Worm (Caenorhabditis elegans) whole organism, L4 larva: ENCODE measurements around the gene C15H7.3.
A peak's percentile ranks its signal among the peaks of the same experiment; 100 is the strongest.

Experiments
- F26F4.8 ChIP-seq: fragments of 200-800 bp; sonication (Bioruptor generic); conservative IDR thresholded peaks from 2 replicates; pipeline ENCODE4 v1.3.6; 2022; ENCODE audit warnings: missing genetic modification characterization, missing compliant biosample characterization
- Y105C5A.15 ChIP-seq: fragments of 200-800 bp; sonication (Bioruptor generic); IDR thresholded peaks from 2 replicates; pipeline ENCODE4 v1.3.6; 2022; ENCODE audit warnings: missing genetic modification characterization, missing compliant biosample characterization
- Y5F2A.4 ChIP-seq: fragments of 200-800 bp; sonication (Bioruptor generic); optimal IDR thresholded peaks from 2 replicates; lab custom pipeline; 2018; ENCODE audit warnings: mild to moderate bottlenecking, missing genetic modification characterization, missing compliant biosample characterization
- aha-1 ChIP-seq: fragments of 150-350 bp; peaks from one replicate; lab custom pipeline; 2014; ENCODE audit warnings: missing biosample characterization, missing genetic modification characterization
- arid-1 ChIP-seq: fragments of 200-800 bp; sonication (Bioruptor generic); conservative IDR thresholded peaks from 2 replicates; pipeline ENCODE4 v1.3.6; 2022; ENCODE audit warnings: missing genetic modification reagents, missing genetic modification characterization, missing compliant biosample characterization
- ceh-44 ChIP-seq: fragments of 200-800 bp; sonication (Bioruptor generic); IDR thresholded peaks from 2 replicates; pipeline ENCODE4 v1.3.6; 2022; ENCODE audit warnings: missing genetic modification reagents, missing genetic modification characterization, missing compliant biosample characterization
- ceh-62 ChIP-seq: sonication (generic microtip); optimal IDR thresholded peaks from 2 replicates; lab custom pipeline; 2017; ENCODE audit warnings: missing biosample characterization, missing genetic modification characterization
- cey-2 ChIP-seq: sonication (generic microtip); optimal IDR thresholded peaks from 3 replicates; lab custom pipeline; 2017; ENCODE audit warnings: missing genetic modification characterization, mild to moderate bottlenecking, missing compliant biosample characterization, antibody characterized with exemption, borderline replicate concordance; ENCODE audit not compliant: insufficient read depth
- ctbp-1 ChIP-seq: fragments of 200-800 bp; sonication (Bioruptor generic); IDR thresholded peaks from 2 replicates; pipeline ENCODE4 v1.3.6; 2022; ENCODE audit warnings: missing genetic modification reagents, missing genetic modification characterization, missing compliant biosample characterization
- daf-16 ChIP-seq, 3 experiments: sonication (generic microtip); optimal IDR thresholded peaks; 2 replicates each; lab custom pipeline; 2016 to 2017; ENCODE audit warnings: missing genetic modification characterization in 3 of 3, missing genetic modification reagents in 3 of 3, mild to moderate bottlenecking in 2 of 3, missing compliant biosample characterization in 2 of 3, missing biosample characterization in 1 of 3, moderate library complexity in 1 of 3
- daf-8 ChIP-seq: fragments of 200-800 bp; sonication (Bioruptor generic); IDR thresholded peaks from 2 replicates; pipeline ENCODE4 v1.3.6; 2022; ENCODE audit warnings: missing genetic modification characterization, missing compliant biosample characterization
- dmd-6 ChIP-seq: fragments of 200-800 bp; sonication (Bioruptor generic); IDR thresholded peaks from 2 replicates; pipeline ENCODE4 v1.3.6; 2022; ENCODE audit warnings: missing genetic modification reagents, missing genetic modification characterization, missing compliant biosample characterization
- dmd-9 ChIP-seq: fragments of 200-800 bp; sonication (Bioruptor generic); IDR thresholded peaks from 2 replicates; pipeline ENCODE4 v1.3.6; 2022; ENCODE audit warnings: missing genetic modification reagents, missing genetic modification characterization, missing compliant biosample characterization
- egl-27 ChIP-seq: sonication (generic microtip); optimal IDR thresholded peaks from 3 replicates; lab custom pipeline; 2017; ENCODE audit warnings: missing biosample characterization, missing genetic modification reagents, missing genetic modification characterization
- hmg-1.1 ChIP-seq: fragments of 200-800 bp; sonication (Bioruptor generic); IDR thresholded peaks from 2 replicates; pipeline ENCODE4 v1.3.6; 2022; ENCODE audit warnings: missing genetic modification reagents, missing genetic modification characterization, missing compliant biosample characterization
- lin-29 ChIP-seq: fragments of 200-800 bp; sonication (Bioruptor generic); IDR thresholded peaks from 2 replicates; pipeline ENCODE4 v1.3.6; 2022; ENCODE audit warnings: missing genetic modification reagents, missing genetic modification characterization, missing compliant biosample characterization
- lin-38 ChIP-seq: fragments of 200-800 bp; sonication (Bioruptor generic); IDR thresholded peaks from 2 replicates; pipeline ENCODE4 v1.3.6; 2022; ENCODE audit warnings: missing genetic modification reagents, missing genetic modification characterization, missing compliant biosample characterization
- madf-9 ChIP-seq: fragments of 200-800 bp; sonication (Bioruptor generic); conservative IDR thresholded peaks from 2 replicates; pipeline ENCODE4 v1.3.6; 2022; ENCODE audit warnings: missing genetic modification reagents, missing genetic modification characterization, missing compliant biosample characterization
- mdt-29 ChIP-seq: fragments of 200-800 bp; sonication (Bioruptor generic); IDR thresholded peaks from 2 replicates; pipeline ENCODE4 v1.3.6; 2022; ENCODE audit warnings: missing genetic modification reagents, missing genetic modification characterization, missing compliant biosample characterization
- mes-2 ChIP-seq: sonication (generic microtip); optimal IDR thresholded peaks from 2 replicates; lab custom pipeline; 2016; ENCODE audit warnings: missing genotype, mild to moderate bottlenecking, missing genetic modification characterization, missing compliant biosample characterization; ENCODE audit not compliant: poor library complexity, severe bottlenecking
- mxl-2 ChIP-seq: fragments of 200-800 bp; sonication (Bioruptor generic); conservative IDR thresholded peaks from 2 replicates; pipeline ENCODE4 v1.3.6; 2022; ENCODE audit warnings: missing genetic modification reagents, missing genetic modification characterization, missing compliant biosample characterization
- mxl-3 ChIP-seq: fragments of 200-800 bp; sonication (Bioruptor generic); optimal IDR thresholded peaks from 2 replicates; lab custom pipeline; 2018; ENCODE audit warnings: mild to moderate bottlenecking, missing genetic modification characterization, missing compliant biosample characterization
- nhr-10 ChIP-seq: fragments of 150-350 bp; optimal IDR thresholded peaks from 2 replicates; lab custom pipeline; 2014; ENCODE audit warnings: missing biosample characterization, missing genetic modification characterization
- nhr-102 ChIP-seq: sonication (generic microtip); optimal IDR thresholded peaks from 2 replicates; lab custom pipeline; 2016; ENCODE audit warnings: mild to moderate bottlenecking, missing genetic modification characterization, moderate library complexity, missing compliant biosample characterization
- nhr-25 ChIP-seq: sonication (generic microtip); optimal IDR thresholded peaks from 2 replicates; lab custom pipeline; 2017; ENCODE audit warnings: missing genetic modification characterization, mild to moderate bottlenecking, missing compliant biosample characterization, antibody characterized with exemption, moderate library complexity, borderline replicate concordance; ENCODE audit not compliant: insufficient read depth
- nhr-28 ChIP-seq: fragments of 150-350 bp; optimal IDR thresholded peaks from 2 replicates; lab custom pipeline; 2014; ENCODE audit warnings: missing biosample characterization, missing genetic modification characterization
- nhr-48 ChIP-seq: sonication (generic microtip); optimal IDR thresholded peaks from 2 replicates; lab custom pipeline; 2016; ENCODE audit warnings: mild to moderate bottlenecking, missing genetic modification characterization, missing compliant biosample characterization
- pha-4 ChIP-seq, 2 experiments: fragments of 150-350 bp in 1 of 2; fragments of 200-800 bp in 1 of 2; sonication (Bioruptor generic) in 1 of 2; IDR thresholded peaks in 1 of 2; optimal IDR thresholded peaks in 1 of 2; 2 replicates each; pipeline versions ENCODE4 v1.3.6 to Lab custom; 2014 to 2022; ENCODE audit warnings: missing genetic modification characterization in 2 of 2, missing genetic modification reagents in 2 of 2, missing biosample characterization in 1 of 2, missing compliant biosample characterization in 1 of 2
- pqm-1 ChIP-seq: sonication (generic microtip); optimal IDR thresholded peaks from 2 replicates; lab custom pipeline; 2017; ENCODE audit warnings: missing biosample characterization, missing genetic modification characterization
- set-16 ChIP-seq: fragments of 200-800 bp; sonication (Bioruptor generic); IDR thresholded peaks from 2 replicates; pipeline ENCODE4 v1.3.6; 2022; ENCODE audit warnings: missing genetic modification reagents, missing genetic modification characterization, missing compliant biosample characterization
- snpc-1.2 ChIP-seq: fragments of 200-800 bp; sonication (Bioruptor generic); IDR thresholded peaks from 2 replicates; pipeline ENCODE4 v1.3.6; 2022; ENCODE audit warnings: missing genetic modification reagents, missing genetic modification characterization, missing compliant biosample characterization
- spr-1 ChIP-seq: sonication (generic microtip); optimal IDR thresholded peaks from 2 replicates; lab custom pipeline; 2016; ENCODE audit warnings: mild to moderate bottlenecking, missing genetic modification characterization, missing compliant biosample characterization
- unc-130 ChIP-seq: sonication (generic microtip); optimal IDR thresholded peaks from 2 replicates; lab custom pipeline; 2016; ENCODE audit warnings: missing genetic modification reagents, missing genetic modification characterization, missing compliant biosample characterization
- unc-39 ChIP-seq: sonication (generic microtip); optimal IDR thresholded peaks from 2 replicates; lab custom pipeline; 2017; ENCODE audit warnings: missing biosample characterization, missing genetic modification characterization
- unc-62 ChIP-seq, 3 experiments: fragments of 150-350 bp in 1 of 3; sonication (generic microtip); optimal IDR thresholded peaks in 2 of 3; peaks in 1 of 3; 1 replicate in 1 of 3; 2 replicates in 2 of 3; lab custom pipeline; 2014 to 2017; ENCODE audit warnings: missing biosample characterization in 3 of 3, missing genetic modification characterization in 3 of 3, missing genetic modification reagents in 3 of 3, missing genotype in 1 of 3
- zfp-3 ChIP-seq: fragments of 200-800 bp; sonication (Bioruptor generic); conservative IDR thresholded peaks from 2 replicates; pipeline ENCODE4 v1.3.6; 2022; ENCODE audit warnings: missing genetic modification reagents, missing genetic modification characterization, missing compliant biosample characterization
- zip-11 ChIP-seq: fragments of 200-800 bp; sonication (Bioruptor generic); IDR thresholded peaks from 2 replicates; pipeline ENCODE4 v1.3.6; 2022; ENCODE audit warnings: missing genetic modification characterization, missing compliant biosample characterization
- ztf-11 ChIP-seq: fragments of 150-350 bp; optimal IDR thresholded peaks from 2 replicates; lab custom pipeline; 2014; ENCODE audit warnings: missing biosample characterization, missing genetic modification characterization

Gene C15H7.3

ce11 chrIII:9646440-9647021, 5.2 kb downstream of the C15H7.3 start (continued):
- no peak for TF ChIP-seq spr-1 (tag; lab: Kevin White, UChicago)

- peak; percentile 4 for TF ChIP-seq nhr-28
- no peak for TF ChIP-seq zip-11 (GFP tag; lab: Robert Waterston, UW)
Observed at ce11 chrIII:9645099-9645498, 6.7 kb downstream of the C15H7.3 start.

ce11 chrIII:9642110-9642509, 9.7 kb downstream of the C15H7.3 start:
- peak; percentile 29 for TF ChIP-seq nhr-48 (tag; lab: Kevin White, UChicago)
- TF ChIP-seq cey-2 = no peak

- TF ChIP-seq aha-1 (tag; lab: Kevin White, UChicago) (peak; percentile 13), set-16 (GFP tag; lab: Robert Waterston, UW) (peak; percentile 85), Y105C5A.15 (GFP tag; lab: Robert Waterston, UW) (no peak)
Observed at ce11 chrIII:9639281-9640050, 12.3 kb downstream of the C15H7.3 start.

ce11 chrIII:9638159-9638754, 13.5 kb downstream of the C15H7.3 start:
- TF ChIP-seq egl-27 (tag; lab: Kevin White, UChicago) (no peak), nhr-25 (tag; lab: Kevin White, UChicago) (no peak), mxl-3 (GFP tag; lab: Kevin White, UChicago) (peak; percentile 72), mes-2 (tag; lab: Kevin White, UChicago) (peak; percentile 10), mxl-2 (GFP tag; lab: Robert Waterston, UW) (no peak), ctbp-1 (GFP tag; lab: Robert Waterston, UW) (no peak), unc-130 (GFP tag; lab: Kevin White, UChicago) (no peak), nhr-102 (tag; lab: Kevin White, UChicago) (peak; percentile 6), arid-1 (GFP tag; lab: Robert Waterston, UW) (no peak), lin-29 (GFP tag; lab: Robert Waterston, UW) (no peak), pqm-1 (peak; percentile 99), nhr-10 (tag; lab: Kevin White, UChicago) (no peak), mdt-29 (GFP tag; lab: Robert Waterston, UW) (no peak), lin-38 (GFP tag; lab: Robert Waterston, UW) (no peak), madf-9 (GFP tag; lab: Robert Waterston, UW) (no peak), snpc-1.2 (GFP tag; lab: Robert Waterston, UW) (no peak), zfp-3 (no peak), ceh-44 (no peak), daf-8 (no peak), cey-2 (no peak), unc-62 (GFP tag; optimal IDR thresholded peaks at IDR 0.05 in 1 of 2; lab: Kevin White, UChicago) (peak in 1 of 2 experiments; percentile 82), unc-62 (tag; optimal IDR thresholded peaks at IDR 0.05; lab: Kevin White, UChicago) (no peak), unc-39 (tag; lab: Kevin White, UChicago) (no peak), hmg-1.1 (GFP tag; lab: Robert Waterston, UW) (no peak), dmd-6 (peak; percentile 72), ztf-11 (no peak), pha-4 (GFP tag; IDR thresholded peaks at IDR 0.05; lab: Robert Waterston, UW) (no peak), pha-4 (tag; optimal IDR thresholded peaks at IDR 0.05; lab: Kevin White, UChicago) (no peak), Y5F2A.4 (GFP tag; lab: Kevin White, UChicago) (no peak), aha-1 (tag; lab: Kevin White, UChicago) (peak; percentile 72), daf-16 (GFP tag; optimal IDR thresholded peaks at IDR 0.05; lab: Kevin White, UChicago) (no peak), daf-16 (tag; optimal IDR thresholded peaks at IDR 0.05; lab: Kevin White, UChicago) (peak; percentile 49), nhr-28 (peak; percentile 92), ceh-62 (tag; lab: Kevin White, UChicago) (no peak), F26F4.8 (GFP tag; lab: Robert Waterston, UW) (no peak), dmd-9 (no peak)
